Fruit fly (Drosophila melanogaster) whole organism, prepupa: Measurements from ENCODE around the gene CG15515.

Experiments used
- CG10631 ChIP-seq: fragments of 200-800 bp; sonication (Bioruptor generic); optimal IDR thresholded peaks from 2 replicates; lab custom pipeline; 2016; ENCODE audit warnings: missing biosample characterization, missing genetic modification characterization
- CG11762 ChIP-seq: fragments of 200-800 bp; sonication (Bioruptor generic); optimal IDR thresholded peaks from 3 replicates; lab custom pipeline; 2016; ENCODE audit warnings: missing biosample characterization, missing genetic modification characterization; ENCODE audit not compliant: insufficient read depth
- CG15336 ChIP-seq: fragments of 200-800 bp; sonication (Bioruptor generic); IDR thresholded peaks from 2 replicates; pipeline ENCODE4 v1.3.6; 2022; ENCODE audit warnings: missing biosample characterization, missing genetic modification characterization
- CG3032 ChIP-seq: fragments of 200-800 bp; optimal IDR thresholded peaks from 2 replicates; lab custom pipeline; 2019; ENCODE audit warnings: missing biosample characterization, mild to moderate bottlenecking, missing genetic modification characterization, moderate library complexity
- CG31627 ChIP-seq: fragments of 200-800 bp; sonication (Bioruptor generic); optimal IDR thresholded peaks from 3 replicates; lab custom pipeline; 2016; ENCODE audit warnings: missing biosample characterization, missing genetic modification characterization
- CG32006 ChIP-seq: fragments of 200-800 bp; sonication (Bioruptor generic); optimal IDR thresholded peaks from 3 replicates; lab custom pipeline; 2017; ENCODE audit warnings: missing biosample characterization, mild to moderate bottlenecking, missing genetic modification characterization
- CG3919 ChIP-seq: fragments of 200-800 bp; sonication (Bioruptor generic); optimal IDR thresholded peaks from 3 replicates; lab custom pipeline; 2016; ENCODE audit warnings: missing biosample characterization, missing genetic modification characterization
- CG4318 ChIP-seq: fragments of 200-800 bp; sonication (Bioruptor generic); optimal IDR thresholded peaks from 3 replicates; lab custom pipeline; 2017; ENCODE audit warnings: missing biosample characterization, mild to moderate bottlenecking, missing genetic modification characterization
- CG6792 ChIP-seq: fragments of 200-800 bp; sonication (Bioruptor generic); optimal IDR thresholded peaks from 3 replicates; lab custom pipeline; 2016; ENCODE audit warnings: missing biosample characterization, missing genetic modification characterization
- CG8119 ChIP-seq: fragments of 200-800 bp; sonication (Bioruptor generic); IDR thresholded peaks from 3 replicates; pipeline ENCODE4 v1.3.6; 2022; ENCODE audit warnings: missing biosample characterization, missing genetic modification characterization
- CG8632 ChIP-seq: fragments of 200-800 bp; sonication (Bioruptor generic); optimal IDR thresholded peaks from 3 replicates; lab custom pipeline; 2016; ENCODE audit warnings: missing biosample characterization, missing genetic modification characterization
- CG9139 ChIP-seq: fragments of 200-800 bp; sonication (Bioruptor generic); optimal IDR thresholded peaks from 3 replicates; lab custom pipeline; 2017; ENCODE audit warnings: missing biosample characterization, mild to moderate bottlenecking, missing genetic modification characterization
- Eip78C ChIP-seq: fragments of 200-800 bp; sonication (Bioruptor generic); peaks from one replicate; lab custom pipeline; 2016; ENCODE audit warnings: missing biosample characterization, missing genetic modification characterization
- Eip93F ChIP-seq: fragments of 200-800 bp; sonication (Bioruptor generic); optimal IDR thresholded peaks from 2 replicates; lab custom pipeline; 2016; ENCODE audit warnings: missing biosample characterization, mild to moderate bottlenecking, missing genetic modification characterization
- Ets96B ChIP-seq: fragments of 200-800 bp; optimal IDR thresholded peaks from 2 replicates; lab custom pipeline; 2019; ENCODE audit warnings: missing biosample characterization, mild to moderate bottlenecking, missing genetic modification characterization, moderate library complexity
- Hr39 ChIP-seq: fragments of 200-800 bp; sonication (Bioruptor generic); optimal IDR thresholded peaks from 2 replicates; lab custom pipeline; 2016; ENCODE audit warnings: missing biosample characterization, missing genetic modification characterization
- Met ChIP-seq: fragments of 200-800 bp; sonication (Bioruptor generic); optimal IDR thresholded peaks from 3 replicates; lab custom pipeline; 2016; ENCODE audit warnings: missing biosample characterization, missing genetic modification characterization
- Sox14 ChIP-seq: fragments of 200-800 bp; sonication (Bioruptor generic); optimal IDR thresholded peaks from 3 replicates; lab custom pipeline; 2016; ENCODE audit warnings: missing biosample characterization, missing genetic modification characterization
- Sox15 ChIP-seq: fragments of 200-800 bp; sonication (Bioruptor generic); optimal IDR thresholded peaks from 3 replicates; lab custom pipeline; 2016; ENCODE audit warnings: missing biosample characterization, missing genetic modification characterization
- achi ChIP-seq: fragments of 200-800 bp; sonication (Bioruptor generic); optimal IDR thresholded peaks from 3 replicates; lab custom pipeline; 2016; ENCODE audit warnings: missing biosample characterization, missing genetic modification characterization
- acj6 ChIP-seq: fragments of 200-800 bp; sonication (Bioruptor generic); optimal IDR thresholded peaks from 3 replicates; lab custom pipeline; 2016; ENCODE audit warnings: missing biosample characterization, missing genetic modification characterization
- cyc ChIP-seq: fragments of 200-800 bp; sonication (Bioruptor generic); optimal IDR thresholded peaks from 3 replicates; lab custom pipeline; 2016; ENCODE audit warnings: missing biosample characterization, missing genetic modification characterization
- dac ChIP-seq: fragments of 200-800 bp; sonication (Bioruptor generic); optimal IDR thresholded peaks from 2 replicates; lab custom pipeline; 2017; ENCODE audit warnings: missing biosample characterization, mild to moderate bottlenecking, missing genetic modification characterization
- dsx ChIP-seq: fragments of 200-800 bp; optimal IDR thresholded peaks from 3 replicates; lab custom pipeline; 2019; ENCODE audit warnings: missing biosample characterization, mild to moderate bottlenecking, missing genetic modification characterization, moderate library complexity; ENCODE audit not compliant: poor library complexity, severe bottlenecking
- eg ChIP-seq: fragments of 200-800 bp; sonication (Bioruptor generic); IDR thresholded peaks from 3 replicates; pipeline ENCODE4 v1.3.6; 2022; ENCODE audit warnings: missing biosample characterization, missing genetic modification characterization
- esn ChIP-seq: fragments of 200-800 bp; sonication (Bioruptor generic); optimal IDR thresholded peaks from 2 replicates; lab custom pipeline; 2016; ENCODE audit warnings: missing biosample characterization, mild to moderate bottlenecking, missing genetic modification characterization, moderate library complexity
- fkh ChIP-seq: fragments of 200-800 bp; sonication (Bioruptor generic); optimal IDR thresholded peaks from 3 replicates; lab custom pipeline; 2017; ENCODE audit warnings: missing biosample characterization, mild to moderate bottlenecking, missing genetic modification characterization, moderate library complexity
- lz ChIP-seq: fragments of 200-800 bp; sonication (Bioruptor generic); optimal IDR thresholded peaks from 3 replicates; lab custom pipeline; 2016; ENCODE audit warnings: missing biosample characterization, missing genetic modification characterization
- spab ChIP-seq: fragments of 200-800 bp; sonication (Bioruptor generic); optimal IDR thresholded peaks from 2 replicates; lab custom pipeline; 2017; ENCODE audit warnings: missing biosample characterization, mild to moderate bottlenecking, missing genetic modification characterization, missing genetic modification reagents
- ss ChIP-seq, 2 experiments: fragments of 200-800 bp; sonication (Bioruptor generic); optimal IDR thresholded peaks; 2 replicates in 1 of 2; 3 replicates in 1 of 2; lab custom pipeline; 2017 to 2018; ENCODE audit warnings: mild to moderate bottlenecking in 2 of 2, missing biosample characterization in 2 of 2, missing genetic modification characterization in 2 of 2, moderate library complexity in 1 of 2
- vri ChIP-seq: fragments of 200-800 bp; sonication (Bioruptor generic); optimal IDR thresholded peaks from 3 replicates; lab custom pipeline; 2016; ENCODE audit warnings: missing biosample characterization, mild to moderate bottlenecking, missing genetic modification characterization

CG15515 gene

DNA sequence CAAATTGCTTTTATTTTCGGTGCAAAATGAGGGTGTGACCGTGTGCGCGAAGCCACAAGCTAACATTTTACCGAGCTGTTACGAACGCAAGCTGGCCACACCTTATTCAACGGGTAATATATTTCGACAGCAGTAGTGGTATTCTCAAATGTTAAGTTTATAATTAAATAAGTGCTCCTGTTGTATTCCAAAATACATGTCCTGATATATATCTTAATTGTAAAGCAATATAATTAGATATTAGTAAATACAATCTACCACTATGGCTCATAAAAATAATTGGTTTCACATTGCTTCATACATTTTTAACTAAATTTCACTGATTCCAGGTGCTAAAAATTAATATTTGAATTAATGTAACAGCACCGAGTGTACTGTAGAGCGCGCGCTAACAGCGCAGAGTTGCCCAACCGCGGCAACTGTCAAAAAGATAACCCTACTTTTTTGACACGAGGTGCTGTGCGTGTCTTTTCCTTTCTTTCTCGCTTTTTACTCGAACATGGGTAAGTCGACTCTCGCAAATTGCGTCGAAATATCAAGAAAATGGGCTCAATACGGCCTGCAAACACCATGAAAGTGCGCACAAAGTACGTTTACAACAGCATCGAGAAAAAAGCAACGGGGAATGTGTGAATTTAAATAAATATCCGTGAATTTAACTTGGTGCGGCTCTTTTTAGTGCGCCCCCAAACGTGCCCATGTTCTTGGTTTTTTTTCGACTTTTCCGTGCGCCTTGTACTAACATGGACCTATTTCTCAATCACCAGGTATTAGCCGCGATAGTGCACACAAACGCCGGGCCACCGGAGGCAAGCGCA is 43.6 kb upstream of the CG15515 start, which contains the start of the genes CG15514 and RpS8 (continued):
- no peak for TF ChIP-seq spab (GFP tag; lab: Kevin White, UChicago)
- TF ChIP-seq Sox15: no peak
- TF ChIP-seq Hr39 (GFP tag; lab: Kevin White, UChicago): peak; percentile 14
- peak; percentile 12 for TF ChIP-seq acj6 (GFP tag; lab: Kevin White, UChicago)
- peak; percentile 34; the same call in 1 of the 2 replicates for TF ChIP-seq CG15336 (GFP tag; lab: Robert Waterston, UW)
- TF ChIP-seq CG8119 (GFP tag; lab: Robert Waterston, UW): 0 out of 3 replicates have a peak, but pooled peaks have one; percentile 30
- peak; percentile 28 for TF ChIP-seq CG31627
- TF ChIP-seq CG32006 (GFP tag; lab: Kevin White, UChicago): no peak
- TF ChIP-seq achi (GFP tag; lab: Kevin White, UChicago): peak; percentile 100

DNA sequence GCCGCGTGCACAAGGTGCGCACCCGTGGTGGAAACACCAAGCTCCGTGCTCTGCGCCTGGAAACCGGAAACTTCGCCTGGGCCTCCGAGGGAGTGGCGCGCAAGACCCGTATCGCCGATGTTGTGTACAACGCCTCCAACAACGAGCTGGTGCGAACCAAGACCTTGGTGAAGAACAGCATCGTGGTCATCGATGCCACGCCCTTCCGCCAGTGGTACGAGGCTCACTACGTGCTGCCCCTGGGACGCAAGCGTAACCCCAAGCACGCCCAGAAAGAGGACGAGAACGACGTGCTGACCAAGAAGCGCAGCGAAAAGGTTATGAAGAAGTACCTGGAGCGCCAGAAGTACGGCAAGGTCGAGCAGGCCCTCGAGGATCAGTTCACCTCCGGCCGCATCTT is 42.5 kb upstream of the CG15515 start:
- TF ChIP-seq Eip78C (GFP tag; lab: Kevin White, UChicago): no peak
- no peak for TF ChIP-seq ss (GFP tag; optimal IDR thresholded peaks at IDR 0.05; lab: Kevin White, UChicago)
- TF ChIP-seq eg (GFP tag; lab: Robert Waterston, UW): no peak
- TF ChIP-seq Eip93F (GFP tag; lab: Kevin White, UChicago): no peak
- TF ChIP-seq Met: no peak

DNA sequence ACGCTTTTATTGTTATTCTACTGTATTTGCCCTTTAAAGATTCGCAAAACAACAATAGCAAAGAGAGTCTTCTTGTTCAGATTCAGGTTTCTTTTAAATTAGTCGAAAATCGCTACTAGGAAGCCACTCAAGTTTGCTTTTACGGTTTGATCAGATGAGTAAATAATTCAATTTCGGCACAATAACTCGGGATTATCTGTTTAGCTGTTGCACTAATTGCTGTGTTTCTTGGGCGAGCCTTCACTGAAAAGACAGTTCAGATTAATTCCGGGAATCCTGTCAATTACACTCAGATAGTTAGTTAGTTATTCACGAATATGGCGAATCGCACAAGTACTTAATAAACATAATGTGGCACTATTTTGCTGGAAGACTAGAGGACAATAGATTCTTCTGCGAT is 38.6 kb upstream of the CG15515 start:
- TF ChIP-seq fkh (GFP tag; lab: Kevin White, UChicago) (peak; percentile 42), dac (GFP tag; lab: Kevin White, UChicago) (no peak)

DNA sequence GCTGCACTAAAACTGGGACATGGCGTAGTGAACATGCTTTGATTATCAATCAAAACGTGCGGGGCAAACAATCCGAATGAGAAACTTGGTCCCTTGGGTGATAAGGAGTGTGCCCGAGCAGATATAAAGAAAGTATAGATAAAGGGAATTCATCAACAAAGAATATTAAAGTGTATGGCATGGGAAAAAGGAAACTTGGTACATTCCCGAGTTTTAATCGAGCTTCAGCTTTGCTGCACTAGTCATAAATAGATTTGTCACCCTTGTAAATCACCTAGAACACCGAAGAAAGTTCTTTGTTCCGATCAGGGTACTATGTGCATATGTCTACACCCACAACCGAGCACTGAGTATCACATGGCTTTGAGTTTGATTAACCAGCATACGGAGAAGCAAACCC is 37.8 kb upstream of the CG15515 start:
- TF ChIP-seq CG3919 (GFP tag; lab: Kevin White, UChicago) (no peak), esn (GFP tag; lab: Kevin White, UChicago) (no peak), Ets96B (tag; lab: Kevin White, UChicago) (no peak), CG31627 (no peak), Sox14 (GFP tag; lab: Kevin White, UChicago) (peak; percentile 51), achi (GFP tag; lab: Kevin White, UChicago) (no peak), CG8632 (GFP tag; lab: Kevin White, UChicago) (no peak), CG9139 (GFP tag; lab: Kevin White, UChicago) (no peak)
- TF ChIP-seq, all 60 proteins: peak for 1

DNA sequence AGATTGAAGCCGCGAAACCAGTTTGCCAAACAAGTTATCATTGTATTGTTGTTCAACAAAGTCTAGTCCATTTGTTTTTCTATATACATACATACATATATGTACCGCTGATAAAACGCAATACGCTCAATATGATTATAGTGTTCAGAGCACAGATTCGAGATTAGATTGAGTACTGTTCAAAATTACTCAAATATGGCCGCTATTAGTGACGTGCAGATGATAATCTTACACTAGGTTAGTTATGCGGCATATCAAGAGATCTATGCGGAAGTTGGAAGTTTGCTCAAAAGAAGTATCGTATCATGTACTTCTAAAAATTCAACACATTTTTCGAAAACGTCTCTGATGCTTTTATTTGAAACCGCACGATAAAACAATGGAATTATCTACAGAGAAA is 37.4 kb upstream of the CG15515 start:
- TF ChIP-seq dsx (GFP tag; lab: Kevin White, UChicago) (peak; percentile 41), CG11762 (GFP tag; lab: Kevin White, UChicago) (no peak), Eip78C (GFP tag; lab: Kevin White, UChicago) (peak; percentile 24)

DNA sequence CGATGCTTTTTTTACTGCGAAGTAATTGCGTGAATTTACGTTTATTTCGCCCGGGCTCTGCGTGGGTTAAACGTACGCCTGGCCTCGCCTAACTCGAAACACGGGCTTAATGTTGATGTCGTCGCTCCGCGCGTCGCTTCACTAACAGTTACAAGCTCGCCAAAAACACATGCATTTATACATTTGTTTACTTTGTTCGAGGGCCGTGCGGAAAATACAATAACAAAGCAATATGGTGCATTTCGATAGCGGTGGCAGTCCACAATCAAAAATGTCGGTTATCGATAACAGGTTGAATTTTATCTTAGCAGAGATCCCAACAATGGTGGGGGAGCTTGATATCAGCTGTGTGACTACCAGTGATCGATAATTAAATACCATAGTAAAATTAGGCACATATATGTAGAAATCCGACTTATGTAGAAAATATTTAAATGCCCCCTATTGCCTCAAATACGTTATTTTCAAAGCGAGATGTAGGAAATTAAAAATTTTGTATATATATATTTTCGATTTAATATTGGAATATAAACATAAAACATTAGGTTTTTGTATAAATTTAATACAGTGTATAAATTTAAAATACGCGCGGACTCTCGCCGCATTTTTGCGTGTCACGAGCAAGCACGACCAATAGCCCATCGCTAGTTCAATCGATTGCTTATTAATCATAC is 36.5 kb upstream of the CG15515 start, which contains the start of gene Zip99C:
Zip99C (minus strand) TSS at position 220 of the 674 bp plus-strand sequence.
- peak; percentile 70 for TF ChIP-seq fkh (GFP tag; lab: Kevin White, UChicago)
- TF ChIP-seq Eip78C (GFP tag; lab: Kevin White, UChicago): peak; percentile 73
- TF ChIP-seq CG10631 (GFP tag; lab: Kevin White, UChicago): peak; percentile 12
- peak; percentile 24 for TF ChIP-seq lz (GFP tag; lab: Kevin White, UChicago)
- no peak for TF ChIP-seq CG4318
- peak; percentile 38 for TF ChIP-seq esn (GFP tag; lab: Kevin White, UChicago)
- TF ChIP-seq Met: peak; percentile 42
- no peak for TF ChIP-seq Hr39 (GFP tag; lab: Kevin White, UChicago)
- peak; percentile 31 for TF ChIP-seq CG31627
- TF ChIP-seq Sox14 (GFP tag; lab: Kevin White, UChicago): peak; percentile 68
- peak; percentile 45 for TF ChIP-seq vri (GFP tag; lab: Kevin White, UChicago)
- peak; percentile 27 for TF ChIP-seq CG6792 (GFP tag; lab: Kevin White, UChicago)
- TF ChIP-seq cyc (GFP tag; lab: Kevin White, UChicago): no peak
- TF ChIP-seq Eip93F (GFP tag; lab: Kevin White, UChicago): peak; percentile 72
- peak; percentile 36 for TF ChIP-seq CG3032 (tag; lab: Kevin White, UChicago)
- TF ChIP-seq dsx (GFP tag; lab: Kevin White, UChicago): peak; percentile 41
